Worm (Caenorhabditis elegans) whole organism, L1 larva: Measurements from ENCODE around the gene trap-4.

Experiments used
- C34B4.2 ChIP-seq: sonication (generic microtip); optimal IDR thresholded peaks from 2 replicates; lab custom pipeline; 2017; ENCODE audit warnings: mild to moderate bottlenecking, missing genetic modification characterization, missing compliant biosample characterization
- Y116A8C.19 ChIP-seq: sonication (generic microtip); optimal IDR thresholded peaks from 2 replicates; lab custom pipeline; 2016; ENCODE audit warnings: missing compliant biosample characterization, missing genetic modification characterization, borderline replicate concordance
- dsc-1 ChIP-seq: sonication (generic microtip); optimal IDR thresholded peaks from 2 replicates; lab custom pipeline; 2016; ENCODE audit warnings: mild to moderate bottlenecking, missing genetic modification characterization, missing compliant biosample characterization

- TF ChIP-seq Y116A8C.19 (tag; lab: Kevin White, UChicago): no peak
- no peak for TF ChIP-seq C34B4.2
- peak; percentile 31 for TF ChIP-seq dsc-1 (tag; lab: Kevin White, UChicago)
Observed at ce11 chrIII:11935948-11936280, 15.4 kb downstream of the trap-4 start.
